Fruit fly (Drosophila melanogaster) whole organism, embryonic: ENCODE results near the gene CG1999.

ENCODE experiments used
- Abd-B ChIP-seq: fragments of 200-800 bp; sonication (Bioruptor generic); optimal IDR thresholded peaks from 2 replicates; lab custom pipeline; 2018; ENCODE audit warnings: missing biosample characterization, mild to moderate bottlenecking, missing genetic modification characterization, moderate library complexity
- Ada2b ChIP-seq: fragments of 200-800 bp; sonication (Bioruptor generic); IDR thresholded peaks from 2 replicates; pipeline ENCODE4 v1.3.6; 2022; ENCODE audit warnings: missing biosample characterization, missing genetic modification characterization
- CG11398 ChIP-seq: fragments of 200-800 bp; sonication (Bioruptor generic); optimal IDR thresholded peaks from 2 replicates; lab custom pipeline; 2016; ENCODE audit warnings: missing biosample characterization, missing genetic modification characterization
- CG12299 ChIP-seq: fragments of 200-800 bp; sonication (Bioruptor generic); optimal IDR thresholded peaks from 2 replicates; lab custom pipeline; 2018; ENCODE audit warnings: missing biosample characterization, mild to moderate bottlenecking, missing genetic modification characterization
- CG13424 ChIP-seq: fragments of 200-800 bp; sonication (Bioruptor generic); optimal IDR thresholded peaks from 2 replicates; lab custom pipeline; 2019; ENCODE audit warnings: missing biosample characterization, mild to moderate bottlenecking, missing genetic modification characterization, moderate library complexity
- CG13894 ChIP-seq: fragments of 200-800 bp; sonication (Bioruptor generic); optimal IDR thresholded peaks from 3 replicates; lab custom pipeline; 2018; ENCODE audit warnings: missing biosample characterization, mild to moderate bottlenecking, missing genetic modification characterization, moderate library complexity
- CG14710 ChIP-seq: fragments of 200-800 bp; sonication (Bioruptor generic); optimal IDR thresholded peaks from 3 replicates; lab custom pipeline; 2019; ENCODE audit warnings: missing biosample characterization, mild to moderate bottlenecking, missing genetic modification characterization, moderate library complexity
- CG15011 ChIP-seq: fragments of 200-800 bp; sonication (Bioruptor generic); optimal IDR thresholded peaks from 3 replicates; lab custom pipeline; 2018; ENCODE audit warnings: missing biosample characterization, mild to moderate bottlenecking, missing genetic modification characterization
- CG1603 ChIP-seq: fragments of 200-800 bp; sonication (Bioruptor generic); optimal IDR thresholded peaks from 2 replicates; lab custom pipeline; 2019; ENCODE audit warnings: missing biosample characterization, mild to moderate bottlenecking, missing genetic modification characterization, moderate library complexity
- CG17359 ChIP-seq: fragments of 200-800 bp; sonication (Bioruptor generic); optimal IDR thresholded peaks from 3 replicates; lab custom pipeline; 2018; ENCODE audit warnings: missing biosample characterization, mild to moderate bottlenecking, missing genetic modification characterization, moderate library complexity
- CG17612 ChIP-seq: fragments of 200-800 bp; sonication (Bioruptor generic); IDR thresholded peaks from 2 replicates; pipeline ENCODE4 v1.3.6; 2022; ENCODE audit warnings: missing biosample characterization, missing genetic modification characterization
- CG2116 ChIP-seq: fragments of 200-800 bp; sonication (Bioruptor generic); optimal IDR thresholded peaks from 3 replicates; lab custom pipeline; 2018; ENCODE audit warnings: missing biosample characterization, mild to moderate bottlenecking, missing genetic modification characterization
- CG2120 ChIP-seq: fragments of 200-800 bp; sonication (Bioruptor generic); optimal IDR thresholded peaks from 3 replicates; lab custom pipeline; 2016; ENCODE audit warnings: missing biosample characterization, missing genetic modification characterization
- CG31441 ChIP-seq: fragments of 200-800 bp; sonication (Bioruptor generic); IDR thresholded peaks from 2 replicates; pipeline ENCODE4 v1.3.6; 2022; ENCODE audit warnings: missing biosample characterization, missing genetic modification characterization
- CG34224 ChIP-seq: fragments of 200-800 bp; sonication (Bioruptor generic); IDR thresholded peaks from 3 replicates; pipeline ENCODE4 v1.3.6; 2022; ENCODE audit warnings: missing biosample characterization, missing genetic modification characterization; ENCODE audit not compliant: partially characterized antibody
- CG3847 ChIP-seq: fragments of 200-800 bp; sonication (Bioruptor generic); IDR thresholded peaks from 2 replicates; pipeline ENCODE4 v1.3.6; 2022; ENCODE audit warnings: missing biosample characterization, missing genetic modification characterization
- CG4404 ChIP-seq: fragments of 200-800 bp; sonication (Bioruptor generic); IDR thresholded peaks from 2 replicates; pipeline ENCODE4 v1.3.6; 2022; ENCODE audit warnings: missing biosample characterization, missing genetic modification characterization
- CG4424 ChIP-seq: fragments of 200-800 bp; sonication (Bioruptor generic); optimal IDR thresholded peaks from 3 replicates; lab custom pipeline; 2016; ENCODE audit warnings: missing biosample characterization, missing genetic modification characterization
- CG6765 ChIP-seq: fragments of 200-800 bp; sonication (Bioruptor generic); optimal IDR thresholded peaks from 3 replicates; lab custom pipeline; 2017; ENCODE audit warnings: missing biosample characterization, mild to moderate bottlenecking, missing genetic modification characterization
- CG7271 ChIP-seq: fragments of 200-800 bp; sonication (Bioruptor generic); optimal IDR thresholded peaks from 2 replicates; lab custom pipeline; 2018; ENCODE audit warnings: missing biosample characterization, mild to moderate bottlenecking, missing genetic modification characterization, moderate library complexity
- CG7839 ChIP-seq: fragments of 200-800 bp; sonication (Bioruptor generic); optimal IDR thresholded peaks from 3 replicates; lab custom pipeline; 2018; ENCODE audit warnings: missing biosample characterization, mild to moderate bottlenecking, missing genetic modification characterization, moderate library complexity
- CG8944 ChIP-seq: fragments of 200-800 bp; sonication (Bioruptor generic); optimal IDR thresholded peaks from 3 replicates; lab custom pipeline; 2016; ENCODE audit warnings: missing biosample characterization, missing genetic modification characterization
- Chrac-16 ChIP-seq: fragments of 200-800 bp; sonication (Bioruptor generic); optimal IDR thresholded peaks from 3 replicates; lab custom pipeline; 2016; ENCODE audit warnings: missing biosample characterization, missing genetic modification characterization
- Dll ChIP-seq: fragments of 200-800 bp; sonication (Bioruptor generic); IDR thresholded peaks from 4 replicates; pipeline ENCODE4 v1.3.6; 2022; ENCODE audit warnings: missing biosample characterization, missing genetic modification characterization; ENCODE audit not compliant: partially characterized antibody
- Doc3 ChIP-seq: fragments of 200-800 bp; sonication (Bioruptor generic); IDR thresholded peaks from 3 replicates; pipeline ENCODE4 v1.3.6; 2022; ENCODE audit warnings: missing biosample characterization, missing genetic modification characterization; ENCODE audit not compliant: partially characterized antibody
- Dref ChIP-seq: fragments of 200-800 bp; sonication (Bioruptor generic); IDR thresholded peaks from 2 replicates; pipeline ENCODE4 v1.3.6; 2022; ENCODE audit warnings: missing biosample characterization, missing genetic modification characterization
- Elba2 ChIP-seq: fragments of 200-800 bp; sonication (Bioruptor generic); optimal IDR thresholded peaks from 3 replicates; lab custom pipeline; 2016; ENCODE audit warnings: missing biosample characterization, missing genetic modification characterization
- HmgD ChIP-seq: fragments of 200-800 bp; sonication (Bioruptor generic); optimal IDR thresholded peaks from 3 replicates; lab custom pipeline; 2016; ENCODE audit warnings: missing biosample characterization, missing genetic modification characterization
- Med ChIP-seq: fragments of 200-800 bp; sonication (Bioruptor generic); peaks from one replicate; lab custom pipeline; 2016; ENCODE audit warnings: missing biosample characterization, missing genetic modification characterization, mild to moderate bottlenecking, inconsistent platforms, moderate library complexity
- Nf-YC ChIP-seq: fragments of 200-800 bp; optimal IDR thresholded peaks from 3 replicates; lab custom pipeline; 2019; ENCODE audit warnings: missing biosample characterization, mild to moderate bottlenecking, missing genetic modification characterization, moderate library complexity
- NfI ChIP-seq: fragments of 200-800 bp; sonication (Bioruptor generic); optimal IDR thresholded peaks from 3 replicates; lab custom pipeline; 2018; ENCODE audit warnings: missing biosample characterization, mild to moderate bottlenecking, missing genetic modification characterization, moderate library complexity
- Rfx ChIP-seq: fragments of 200-800 bp; sonication (Bioruptor generic); IDR thresholded peaks from 2 replicates; pipeline ENCODE4 v1.3.6; 2022; ENCODE audit warnings: missing biosample characterization, missing genetic modification characterization
- Sry-β ChIP-seq: fragments of 200-800 bp; sonication (Bioruptor generic); optimal IDR thresholded peaks from 2 replicates; lab custom pipeline; 2018; ENCODE audit warnings: missing biosample characterization, mild to moderate bottlenecking, missing genetic modification characterization, moderate library complexity
- Sry-δ ChIP-seq: fragments of 200-800 bp; sonication (Bioruptor generic); optimal IDR thresholded peaks from 2 replicates; lab custom pipeline; 2016; ENCODE audit warnings: missing biosample characterization, missing genetic modification characterization
- bcd ChIP-seq: fragments of 200-800 bp; sonication (Bioruptor generic); optimal IDR thresholded peaks from 2 replicates; lab custom pipeline; 2017; ENCODE audit warnings: missing biosample characterization, mild to moderate bottlenecking, missing genetic modification characterization
- chinmo ChIP-seq: fragments of 200-800 bp; sonication (Bioruptor generic); IDR thresholded peaks from 4 replicates; pipeline ENCODE4 v1.3.6; 2022; ENCODE audit warnings: missing biosample characterization, missing genetic modification characterization; ENCODE audit not compliant: partially characterized antibody
- hbn ChIP-seq: fragments of 200-800 bp; sonication (Bioruptor generic); IDR thresholded peaks from 2 replicates; pipeline ENCODE4 v1.3.6; 2022; ENCODE audit warnings: missing biosample characterization, missing genetic modification characterization; ENCODE audit not compliant: partially characterized antibody
- ken ChIP-seq: fragments of 200-800 bp; sonication (Bioruptor generic); IDR thresholded peaks from 3 replicates; pipeline ENCODE4 v1.3.6; 2022; ENCODE audit warnings: missing biosample characterization, missing genetic modification characterization
- lbe ChIP-seq: fragments of 200-800 bp; sonication (Bioruptor generic); optimal IDR thresholded peaks from 2 replicates; lab custom pipeline; 2016; ENCODE audit warnings: missing biosample characterization, mild to moderate bottlenecking, missing genetic modification characterization
- mirr ChIP-seq: fragments of 200-800 bp; sonication (Bioruptor generic); optimal IDR thresholded peaks from 3 replicates; lab custom pipeline; 2018; ENCODE audit warnings: missing biosample characterization, mild to moderate bottlenecking, missing genetic modification characterization
- phol ChIP-seq: fragments of 200-800 bp; sonication (Bioruptor generic); optimal IDR thresholded peaks from 3 replicates; lab custom pipeline; 2018; ENCODE audit warnings: missing biosample characterization, mild to moderate bottlenecking, missing genetic modification characterization, moderate library complexity
- sima ChIP-seq: fragments of 200-800 bp; sonication (Bioruptor generic); optimal IDR thresholded peaks from 2 replicates; lab custom pipeline; 2016; ENCODE audit warnings: missing biosample characterization, missing genetic modification characterization
- slbo ChIP-seq: fragments of 200-800 bp; sonication (Bioruptor generic); IDR thresholded peaks from 2 replicates; pipeline ENCODE4 v1.3.6; 2022; ENCODE audit warnings: missing biosample characterization, missing genetic modification characterization
- sna ChIP-seq: fragments of 200-800 bp; sonication (Bioruptor generic); IDR thresholded peaks from 2 replicates; pipeline ENCODE4 v1.3.6; 2022; ENCODE audit warnings: missing biosample characterization, missing genetic modification characterization; ENCODE audit not compliant: partially characterized antibody
- ssp ChIP-seq: fragments of 200-800 bp; sonication (Bioruptor generic); IDR thresholded peaks from 2 replicates; pipeline ENCODE4 v1.3.6; 2022; ENCODE audit warnings: missing biosample characterization, missing genetic modification characterization
- tll ChIP-seq, 2 experiments: fragments of 200-800 bp in 1 of 2; fragments of >200 bp in 1 of 2; sonication (Bioruptor generic) in 1 of 2; optimal IDR thresholded peaks; 2 replicates each; lab custom pipeline; 2017 to 2019; ENCODE audit warnings: missing biosample characterization in 2 of 2, missing genetic modification characterization in 2 of 2, mild to moderate bottlenecking in 1 of 2, moderate library complexity in 1 of 2
- zfh2 ChIP-seq: fragments of 200-800 bp; sonication (Bioruptor generic); optimal IDR thresholded peaks from 2 replicates; lab custom pipeline; 2016; ENCODE audit warnings: missing biosample characterization, missing genetic modification characterization

Gene CG1999

DNA sequence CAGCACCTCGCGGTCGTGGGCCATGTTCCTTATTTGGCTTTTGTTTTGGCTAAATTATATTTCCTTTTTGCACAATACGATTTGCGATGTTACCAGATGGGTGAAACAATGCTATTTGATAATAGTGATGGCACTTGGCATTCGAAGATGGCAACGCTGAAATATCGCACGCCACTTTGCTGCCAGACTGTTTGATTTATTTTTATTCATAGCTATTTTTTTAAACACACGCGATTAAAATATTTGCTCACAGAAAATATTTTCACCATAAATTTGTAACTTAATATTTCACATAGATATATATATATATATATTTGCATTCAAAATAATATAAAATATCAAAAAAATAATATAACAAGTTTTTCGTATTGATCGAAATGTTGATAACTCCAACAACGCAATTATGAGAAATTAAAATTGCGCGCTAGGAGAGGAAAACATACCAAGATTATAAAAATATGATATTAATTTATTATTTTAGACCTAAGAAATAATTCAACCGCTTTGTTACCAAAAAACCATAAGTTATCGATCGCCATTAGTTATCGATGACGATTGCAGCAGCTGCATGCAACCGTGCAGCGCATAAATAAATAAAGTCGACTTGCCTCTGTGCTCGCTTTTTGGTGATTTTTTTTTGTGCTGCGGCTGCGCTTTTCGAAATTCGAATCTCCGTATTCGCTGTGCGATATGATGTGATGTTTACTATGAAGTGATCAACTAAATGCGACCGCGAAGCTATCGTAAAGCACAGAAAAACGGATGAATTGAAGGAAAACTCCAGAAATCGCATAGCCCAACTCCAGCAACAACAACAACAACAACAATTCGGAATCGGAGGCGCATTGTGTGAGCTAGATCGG is 34.7 kb upstream of the CG1999 start, which contains the start of the genes Atg5 and Dok (continued):
- TF ChIP-seq Sry-β (GFP tag; lab: Kevin White, UChicago) (peak; percentile 53), hbn (peak; percentile 54), mirr (GFP tag; lab: Kevin White, UChicago) (no peak), Elba2 (GFP tag; lab: Kevin White, UChicago) (peak; percentile 91), tll (GFP tag; optimal IDR thresholded peaks at IDR 0.05; lab: Kevin White, UChicago) (no peak), CG12299 (tag; lab: Kevin White, UChicago) (no peak), CG4424 (GFP tag; lab: Kevin White, UChicago) (peak; percentile 26), zfh2 (peak; percentile 66), Nf-YC (tag; lab: Kevin White, UChicago) (peak; percentile 44), CG1603 (tag; lab: Kevin White, UChicago) (peak; percentile 66), CG4404 (GFP tag; lab: Robert Waterston, UW) (0 out of 2 replicates have a peak, but pooled peaks have one; percentile 29), Doc3 (GFP tag; lab: Robert Waterston, UW) (peak; percentile 58; the same call in 1 of the 3 replicates), Sry-δ (GFP tag; lab: Kevin White, UChicago) (peak; percentile 88), HmgD (no peak), slbo (GFP tag; lab: Robert Waterston, UW) (peak; percentile 72), ssp (GFP tag; lab: Robert Waterston, UW) (peak; percentile 38; the same call in 1 of the 2 replicates), CG3847 (GFP tag; lab: Robert Waterston, UW) (peak; percentile 82), CG13894 (tag; lab: Kevin White, UChicago) (peak; percentile 5), CG15011 (no peak), Ada2b (GFP tag; lab: Robert Waterston, UW) (no peak), CG13424 (peak; percentile 44), Dll (GFP tag; lab: Robert Waterston, UW) (peak; percentile 67), bcd (peak; percentile 19), sima (no peak), ken (GFP tag; lab: Robert Waterston, UW) (0 out of 3 replicates have a peak, but pooled peaks have one; percentile 23), phol (tag; lab: Kevin White, UChicago) (peak; percentile 57), CG8944 (GFP tag; lab: Kevin White, UChicago) (peak; percentile 27), CG7839 (peak; percentile 1), CG6765 (GFP tag; lab: Kevin White, UChicago) (no peak), CG17359 (tag; lab: Kevin White, UChicago) (peak; percentile 16), CG14710 (tag; lab: Kevin White, UChicago) (peak; percentile 79), CG2116 (GFP tag; lab: Kevin White, UChicago) (peak; percentile 97), NfI (no peak), CG17612 (GFP tag; lab: Robert Waterston, UW) (no peak), CG2120 (GFP tag; lab: Kevin White, UChicago) (peak; percentile 60), Rfx (peak; percentile 64; the same call in 1 of the 2 replicates), CG31441 (GFP tag; lab: Robert Waterston, UW) (peak; percentile 59; the same call in 1 of the 2 replicates), Chrac-16 (GFP tag; lab: Kevin White, UChicago) (peak; percentile 31), lbe (GFP tag; lab: Kevin White, UChicago) (no peak), Med (peak; percentile 67), CG11398 (GFP tag; lab: Kevin White, UChicago) (no peak), Dref (GFP tag; lab: Robert Waterston, UW) (peak; percentile 67), CG34224 (peak; percentile 39; the same call in 2 of the 3 replicates), chinmo (GFP tag; lab: Robert Waterston, UW) (0 out of 4 replicates have a peak, but pooled peaks have one; percentile 62), Abd-B (GFP tag; lab: Kevin White, UChicago) (peak; percentile 37), sna (GFP tag; lab: Robert Waterston, UW) (peak; percentile 34; the same call in 1 of the 2 replicates), CG7271 (tag; lab: Kevin White, UChicago) (peak; percentile 19)
